Fruit fly (Drosophila melanogaster) S2 (cell line): ENCODE measurements around the gene velo.

Experiments
- CG8478 ChIP-seq: fragments of >200 bp; optimal IDR thresholded peaks from 2 replicates; lab custom pipeline; 2018
- CTCF ChIP-seq, 2 experiments: fragments of >200 bp; optimal IDR thresholded peaks; 2 replicates each; lab custom pipeline; 2018

dm6 chr3L:6703368-6703807 is 49.2 kb downstream of the velo start, which contains the start of gene SP1173:
- TF ChIP-seq CG8478 (lab: Kevin White, UChicago) (no peak), CTCF (optimal IDR thresholded peaks at IDR 0.05; lab: Kevin White, UChicago) (peak; percentile 40 to 56)
